Fruit fly (Drosophila melanogaster): ENCODE results near the gene Saysd1.

Gene Saysd1

DNA sequence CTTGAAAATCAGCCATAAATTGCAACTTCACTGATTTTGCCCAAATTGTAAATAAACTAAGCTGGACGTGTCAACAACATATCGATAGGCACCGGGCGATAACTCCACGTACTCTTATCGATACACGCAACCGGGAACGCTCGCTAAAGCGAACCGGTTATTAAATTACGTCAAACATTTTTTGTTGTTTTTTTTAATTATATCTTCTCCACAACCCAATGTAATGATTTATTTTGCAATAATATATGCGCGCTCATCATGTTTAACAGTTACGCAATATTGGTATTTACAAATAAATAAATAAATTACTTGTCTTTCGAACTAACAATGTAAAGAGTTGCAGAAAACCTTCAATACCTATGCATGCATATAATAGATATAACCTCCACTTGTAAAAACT is at the start of gene Saysd1 (continued):
- TF ChIP-seq tll (GFP tag; optimal IDR thresholded peaks at IDR 0.05) (no peak), run (tag; optimal IDR thresholded peaks at IDR 0.05) (no peak), ara (GFP tag; IDR thresholded peaks at IDR 0.05) (0 out of 2 replicates have a peak, but pooled peaks have one; percentile 29), CG6272 (GFP tag; IDR thresholded peaks at IDR 0.05) (no peak), Elba2 (GFP tag; optimal IDR thresholded peaks at IDR 0.05) (no peak), sr (GFP tag; IDR thresholded peaks at IDR 0.05) (no peak), Fer3 (tag; optimal IDR thresholded peaks at IDR 0.05) (peak; percentile 31), lmd (GFP tag; IDR thresholded peaks at IDR 0.05) (peak; percentile 50; the same call in 1 of the 2 replicates), usp (GFP tag; optimal IDR thresholded peaks at IDR 0.05) (no peak), CG11695 (GFP tag; IDR thresholded peaks at IDR 0.05) (0 out of 3 replicates have a peak, but pooled peaks have one; percentile 34), CG8924 (tag; optimal IDR thresholded peaks at IDR 0.05) (no peak), hbn (GFP tag; IDR thresholded peaks at IDR 0.05; ENCODE audit: partially characterized antibody) (peak; percentile 78), Drgx (GFP tag; IDR thresholded peaks at IDR 0.05) (no peak), Mrtf (GFP tag; IDR thresholded peaks at IDR 0.05) (no peak), wek (GFP tag; optimal IDR thresholded peaks at IDR 0.05) (peak; percentile 62), unpg (GFP tag; optimal IDR thresholded peaks at IDR 0.05) (peak; percentile 9), Hmr (GFP tag; optimal IDR thresholded peaks at IDR 0.05) (no peak), Opbp (GFP tag; IDR thresholded peaks at IDR 0.05; ENCODE audit: partially characterized antibody) (peak; percentile 85; the same call in 2 of the 3 replicates), Tbp (GFP tag; optimal IDR thresholded peaks at IDR 0.05) (no peak), ham (GFP tag; IDR thresholded peaks at IDR 0.05) (no peak), Sry-β (GFP tag; optimal IDR thresholded peaks at IDR 0.05) (no peak), CG31224 (GFP tag; IDR thresholded peaks at IDR 0.05) (no peak), B-H2 (GFP tag; optimal IDR thresholded peaks at IDR 0.05) (no peak), vvl (GFP tag; IDR thresholded peaks at IDR 0.05) (peak; percentile 60), CG8765 (GFP tag; IDR thresholded peaks at IDR 0.05) (no peak), Oaz (GFP tag; IDR thresholded peaks at IDR 0.05) (no peak), CG12219 (GFP tag; optimal IDR thresholded peaks at IDR 0.05) (no peak), Sox102F (GFP tag; optimal IDR thresholded peaks at IDR 0.05) (no peak), zen2 (GFP tag; IDR thresholded peaks at IDR 0.05; ENCODE audit: partially characterized antibody) (peak; percentile 84), eve (GFP tag; optimal IDR thresholded peaks at IDR 0.05) (no peak), Side (GFP tag; optimal IDR thresholded peaks at IDR 0.05) (no peak), GATAe (GFP tag; conservative IDR thresholded peaks at IDR 0.05) (no peak), ac (GFP tag; optimal IDR thresholded peaks at IDR 0.05) (no peak), bbx (GFP tag; IDR thresholded peaks at IDR 0.05; ENCODE audit: partially characterized antibody) (peak; percentile 92), HLH4C (GFP tag; IDR thresholded peaks at IDR 0.05; ENCODE audit: partially characterized antibody) (peak; percentile 90), eyg (GFP tag; optimal IDR thresholded peaks at IDR 0.05) (no peak), CG9932 (GFP tag; IDR thresholded peaks at IDR 0.05) (no peak), CG7357 (GFP tag; IDR thresholded peaks at IDR 0.05) (no peak), CG10543 (GFP tag; optimal IDR thresholded peaks at IDR 0.05) (peak; percentile 41), HmgZ (tag; optimal IDR thresholded peaks at IDR 0.05) (peak; percentile 31), CG13296 (GFP tag; optimal IDR thresholded peaks at IDR 0.05) (no peak), Pdp1 (GFP tag; optimal IDR thresholded peaks at IDR 0.05) (peak in 1 of 2 experiments; percentile 88), Dll (GFP tag; IDR thresholded peaks at IDR 0.05; ENCODE audit: partially characterized antibody) (peak; percentile 90), CG31441 (GFP tag; IDR thresholded peaks at IDR 0.05) (peak; percentile 21; the same call in 1 of the 2 replicates), Sox100B (GFP tag; optimal IDR thresholded peaks at IDR 0.05) (peak; percentile 16), CG7271 (tag; optimal IDR thresholded peaks at IDR 0.05) (peak; percentile 10), dati (GFP tag; IDR thresholded peaks at IDR 0.05) (no peak), CG6689 (GFP tag; IDR thresholded peaks at IDR 0.05) (0 out of 2 replicates have a peak, but pooled peaks have one; percentile 21), kni (GFP tag; optimal IDR thresholded peaks at IDR 0.05) (no peak), trem (tag; optimal IDR thresholded peaks at IDR 0.05) (peak; percentile 17), Atf-2 (GFP tag; optimal IDR thresholded peaks at IDR 0.05) (no peak)

Measured in whole organism, embryonic.